Worm (Caenorhabditis elegans): ENCODE measurements around the gene F22B5.6.

F22B5.6 gene

ce11 chrII:8484546-8484945 is 28.6 kb upstream of the F22B5.6 start (continued):
- TF ChIP-seq ztf-4 (tag; optimal IDR thresholded peaks at IDR 0.05) = no peak
- peak; percentile 96 for TF ChIP-seq elt-2 (tag; optimal IDR thresholded peaks at IDR 0.05)
- TF ChIP-seq fos-1 (tag; optimal IDR thresholded peaks at IDR 0.05) = no peak
- TF ChIP-seq nhr-28 (tag; optimal IDR thresholded peaks at IDR 0.05) = no peak
- TF ChIP-seq tbx-2 (tag; optimal IDR thresholded peaks at IDR 0.05) = no peak
- TF ChIP-seq sea-2 (GFP tag; optimal IDR thresholded peaks at IDR 0.05) = no peak
- no peak for TF ChIP-seq nhr-67 (tag; optimal IDR thresholded peaks at IDR 0.05)

ce11 chrII:8483793-8484186 is 27.8 kb upstream of the F22B5.6 start, which contains the start of gene taap-1:
taap-1 (minus strand) TSS chrII:8483871.
- TF ChIP-seq skn-1 (tag; optimal IDR thresholded peaks at IDR 0.05) = peak; percentile 94
- peak; percentile 17 for TF ChIP-seq nfya-1 (tag; optimal IDR thresholded peaks at IDR 0.05; ENCODE audit: insufficient read depth)
- TF ChIP-seq pqm-1 (tag; optimal IDR thresholded peaks at IDR 0.05) = peak; percentile 4
- TF ChIP-seq mdl-1 (tag; optimal IDR thresholded peaks at IDR 0.05) = no peak
- no peak for TF ChIP-seq elt-1 (tag; optimal IDR thresholded peaks at IDR 0.05)
- TF ChIP-seq hmg-11 (tag; optimal IDR thresholded peaks at IDR 0.05) = no peak
- TF ChIP-seq nhr-43 (tag; optimal IDR thresholded peaks at IDR 0.05; ENCODE audit: poor library complexity, severe bottlenecking) = peak; percentile 34
- TF ChIP-seq jun-1 (tag; optimal IDR thresholded peaks at IDR 0.05) = no peak
- TF ChIP-seq ceh-9 (tag; optimal IDR thresholded peaks at IDR 0.05) = no peak
- TF ChIP-seq ZK546.5 (tag; optimal IDR thresholded peaks at IDR 0.05) = no peak

ce11 chrII:8483124-8483792 is 27.3 kb upstream of the F22B5.6 start:
- TF ChIP-seq nhr-28 (tag; optimal IDR thresholded peaks at IDR 0.05) = no peak
- peak; percentile 40 for TF ChIP-seq lin-15B (tag; optimal IDR thresholded peaks at IDR 0.05)
- TF ChIP-seq skn-1 (tag; optimal IDR thresholded peaks at IDR 0.05) = peak; percentile 13
- TF ChIP-seq nhr-25 (tag; optimal IDR thresholded peaks at IDR 0.05) = peak; percentile 34
- TF ChIP-seq elt-2 (tag; optimal IDR thresholded peaks at IDR 0.05) = peak; percentile 7
- peak; percentile 65 for TF ChIP-seq pha-4 (tag; optimal IDR thresholded peaks at IDR 0.05)
- TF ChIP-seq lin-39 (tag; optimal IDR thresholded peaks at IDR 0.05) = peak; percentile 39
- TF ChIP-seq nhr-76 (tag; optimal IDR thresholded peaks at IDR 0.05) = no peak
- no peak for TF ChIP-seq unc-39 (tag; optimal IDR thresholded peaks at IDR 0.05)
- peak; percentile 46 for TF ChIP-seq nfya-1 (tag; optimal IDR thresholded peaks at IDR 0.05; ENCODE audit: insufficient read depth)
- TF ChIP-seq eor-1 (tag; optimal IDR thresholded peaks at IDR 0.05) = no peak

ce11 chrII:8481731-8482253 is 25.8 kb upstream of the F22B5.6 start, which contains the start of gene M05D6.5:
M05D6.5 (minus strand) TSS chrII:8482203.
- TF ChIP-seq ama-1 (optimal IDR thresholded peaks at IDR 0.05) = peak; percentile 89
- TF ChIP-seq R02D3.7 (tag; optimal IDR thresholded peaks at IDR 0.05) = no peak
- TF ChIP-seq lin-15B (tag; optimal IDR thresholded peaks at IDR 0.05) = no peak
- no peak for TF ChIP-seq elt-2 (tag; optimal IDR thresholded peaks at IDR 0.05)
- no peak for TF ChIP-seq fos-1 (tag; optimal IDR thresholded peaks at IDR 0.05)
- TF ChIP-seq nhr-28 (tag; optimal IDR thresholded peaks at IDR 0.05) = no peak
- TF ChIP-seq tbx-2 (tag; optimal IDR thresholded peaks at IDR 0.05) = no peak

ce11 chrII:8481033-8481708 is 25.2 kb upstream of the F22B5.6 start:
- TF ChIP-seq daf-12 (tag; optimal IDR thresholded peaks at IDR 0.05) (no peak), pha-4 (tag; optimal IDR thresholded peaks at IDR 0.05) (peak; percentile 50), nfya-1 (tag; optimal IDR thresholded peaks at IDR 0.05; ENCODE audit: insufficient read depth) (peak; percentile 37), unc-62 (GFP tag; optimal IDR thresholded peaks at IDR 0.05) (no peak), ama-1 (optimal IDR thresholded peaks at IDR 0.05) (peak; percentile 88), egl-5 (tag; optimal IDR thresholded peaks at IDR 0.05) (peak; percentile 24), elt-2 (tag; optimal IDR thresholded peaks at IDR 0.05) (peak; percentile 55), sea-2 (GFP tag; optimal IDR thresholded peaks at IDR 0.05) (no peak), nhr-12 (tag; optimal IDR thresholded peaks at IDR 0.05) (no peak), nhr-43 (tag; optimal IDR thresholded peaks at IDR 0.05; ENCODE audit: poor library complexity, severe bottlenecking) (peak; percentile 26), ceh-9 (tag; optimal IDR thresholded peaks at IDR 0.05) (no peak), elt-1 (tag; optimal IDR thresholded peaks at IDR 0.05) (no peak), zag-1 (tag; optimal IDR thresholded peaks at IDR 0.05) (no peak), nhr-23 (tag; optimal IDR thresholded peaks at IDR 0.05) (no peak), mml-1 (tag; optimal IDR thresholded peaks at IDR 0.05) (peak; percentile 45), pqm-1 (tag; optimal IDR thresholded peaks at IDR 0.05) (peak; percentile 3), nhr-237 (tag; optimal IDR thresholded peaks at IDR 0.05) (no peak), elt-3 (tag; optimal IDR thresholded peaks at IDR 0.05) (no peak)
